Fruit fly (Drosophila melanogaster): Measurements from ENCODE around the gene CG14570.

DNA sequence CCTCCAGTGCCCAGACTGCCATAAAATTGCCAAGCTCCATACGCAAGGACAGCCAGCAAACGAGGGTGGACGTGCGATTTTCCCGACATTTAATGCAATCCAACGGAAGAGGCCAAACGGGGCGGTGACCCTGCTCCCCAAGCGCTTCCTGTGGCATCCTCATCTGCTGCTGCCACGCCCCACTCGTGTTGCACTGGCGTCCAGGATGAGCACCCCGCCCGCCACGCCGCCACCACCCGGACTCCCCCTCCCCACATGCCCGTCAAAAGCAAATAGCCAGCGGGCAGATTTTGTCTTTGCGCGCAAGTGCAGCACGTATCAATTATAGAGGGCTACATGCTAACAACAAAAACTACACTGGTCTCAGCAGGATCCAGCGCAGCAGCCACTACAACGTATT lies 12.0 kb downstream of the CG14570 start:
- TF ChIP-seq lola (GFP tag; optimal IDR thresholded peaks at IDR 0.05) (no peak), Myc (optimal IDR thresholded peaks at IDR 0.05) (no peak), pan (optimal IDR thresholded peaks at IDR 0.05) (no peak)
